Worm (Caenorhabditis elegans) whole organism, mixed stage, embryonic: ENCODE data around the gene R11E3.2.

ENCODE experiments used
- M03D4.4 ChIP-seq: sonication (generic microtip); optimal IDR thresholded peaks from 2 replicates; lab custom pipeline; 2017; ENCODE audit warnings: mild to moderate bottlenecking, missing genetic modification characterization, missing compliant biosample characterization
- bed-3 ChIP-seq: fragments of 200-800 bp; sonication (Bioruptor generic); optimal IDR thresholded peaks from 3 replicates; lab custom pipeline; 2018; ENCODE audit warnings: mild to moderate bottlenecking, missing genetic modification characterization, moderate library complexity, missing compliant biosample characterization
- ceh-39 ChIP-seq: fragments of 150-350 bp; optimal IDR thresholded peaks from 2 replicates; lab custom pipeline; 2014; ENCODE audit warnings: missing biosample characterization, missing genetic modification characterization
- ceh-43 ChIP-seq: fragments of 200-800 bp; sonication (Bioruptor generic); optimal IDR thresholded peaks from 2 replicates; lab custom pipeline; 2018; ENCODE audit warnings: mild to moderate bottlenecking, missing genetic modification characterization, moderate library complexity, missing compliant biosample characterization
- ceh-83 ChIP-seq: fragments of 200-800 bp; sonication (Bioruptor generic); optimal IDR thresholded peaks from 2 replicates; lab custom pipeline; 2018; ENCODE audit warnings: mild to moderate bottlenecking, missing genetic modification characterization, missing compliant biosample characterization
- ces-1 ChIP-seq: fragments of 150-350 bp; optimal IDR thresholded peaks from 2 replicates; lab custom pipeline; 2014; ENCODE audit warnings: missing biosample characterization, missing genetic modification reagents, missing genetic modification characterization
- cnd-1 ChIP-seq: fragments of 200-800 bp; sonication (Bioruptor generic); optimal IDR thresholded peaks from 2 replicates; lab custom pipeline; 2018; ENCODE audit warnings: mild to moderate bottlenecking, missing genetic modification characterization, missing compliant biosample characterization
- elt-1 ChIP-seq: sonication (generic microtip); optimal IDR thresholded peaks from 2 replicates; lab custom pipeline; 2017; ENCODE audit warnings: missing genetic modification characterization, mild to moderate bottlenecking, missing compliant biosample characterization, antibody characterized with exemption, moderate library complexity, borderline replicate concordance; ENCODE audit not compliant: insufficient read depth
- elt-3 ChIP-seq: fragments of 150-350 bp; optimal IDR thresholded peaks from 2 replicates; lab custom pipeline; 2014; ENCODE audit warnings: missing biosample characterization, missing genetic modification characterization
- flh-1 ChIP-seq: fragments of 200-800 bp; sonication (Bioruptor generic); optimal IDR thresholded peaks from 2 replicates; lab custom pipeline; 2018; ENCODE audit warnings: mild to moderate bottlenecking, missing genetic modification characterization, moderate library complexity, missing compliant biosample characterization
- ham-2 ChIP-seq: fragments of 200-800 bp; sonication (Bioruptor generic); optimal IDR thresholded peaks from 2 replicates; lab custom pipeline; 2018; ENCODE audit warnings: mild to moderate bottlenecking, missing genetic modification characterization, missing compliant biosample characterization
- hlh-1 ChIP-seq: fragments of 150-350 bp; optimal IDR thresholded peaks from 2 replicates; lab custom pipeline; 2014; ENCODE audit warnings: missing biosample characterization, missing genetic modification reagents, missing genetic modification characterization
- lin-13 ChIP-seq: fragments of 150-350 bp; optimal IDR thresholded peaks from 2 replicates; lab custom pipeline; 2014; ENCODE audit warnings: missing biosample characterization, missing genetic modification characterization
- lin-32 ChIP-seq: fragments of 200-800 bp; sonication (Bioruptor generic); optimal IDR thresholded peaks from 2 replicates; lab custom pipeline; 2018; ENCODE audit warnings: mild to moderate bottlenecking, missing genetic modification characterization, missing compliant biosample characterization
- lsy-2 ChIP-seq: fragments of 150-350 bp; optimal IDR thresholded peaks from 2 replicates; lab custom pipeline; 2014; ENCODE audit warnings: missing biosample characterization, missing genetic modification characterization
- mls-2 ChIP-seq: sonication (generic microtip); optimal IDR thresholded peaks from 2 replicates; lab custom pipeline; 2016; ENCODE audit warnings: mild to moderate bottlenecking, missing genetic modification characterization, moderate library complexity, missing compliant biosample characterization
- nhr-12 ChIP-seq: fragments of 150-350 bp; optimal IDR thresholded peaks from 2 replicates; lab custom pipeline; 2014; ENCODE audit warnings: missing biosample characterization, missing genetic modification characterization
- nhr-2 ChIP-seq: fragments of 150-350 bp; optimal IDR thresholded peaks from 2 replicates; lab custom pipeline; 2014; ENCODE audit warnings: missing biosample characterization, missing genetic modification characterization
- nhr-237 ChIP-seq: fragments of 150-350 bp; optimal IDR thresholded peaks from 2 replicates; lab custom pipeline; 2014; ENCODE audit warnings: missing biosample characterization, missing genetic modification characterization
- nhr-76 ChIP-seq: sonication (generic microtip); optimal IDR thresholded peaks from 2 replicates; lab custom pipeline; 2017; ENCODE audit warnings: missing biosample characterization, missing genetic modification characterization
- pha-4 ChIP-seq: fragments of 150-350 bp; optimal IDR thresholded peaks from 2 replicates; lab custom pipeline; 2018; ENCODE audit warnings: missing biosample characterization, missing genetic modification reagents, missing genetic modification characterization
- sem-2 ChIP-seq: fragments of 200-800 bp; sonication (Bioruptor generic); optimal IDR thresholded peaks from 2 replicates; lab custom pipeline; 2018; ENCODE audit warnings: mild to moderate bottlenecking, missing genetic modification characterization, missing compliant biosample characterization
- snpc-4 ChIP-seq: fragments of 150-350 bp; optimal IDR thresholded peaks from 2 replicates; lab custom pipeline; 2014; ENCODE audit warnings: missing biosample characterization, missing genetic modification characterization
- sptf-1 ChIP-seq: sonication (generic microtip); optimal IDR thresholded peaks from 2 replicates; lab custom pipeline; 2017; ENCODE audit warnings: mild to moderate bottlenecking, missing genetic modification characterization, moderate library complexity, missing compliant biosample characterization
- unc-120 ChIP-seq: sonication (generic microtip); optimal IDR thresholded peaks from 2 replicates; lab custom pipeline; 2017; ENCODE audit warnings: missing genetic modification characterization, missing compliant biosample characterization; ENCODE audit not compliant: poor library complexity, severe bottlenecking
- unc-62 ChIP-seq: fragments of 150-350 bp; optimal IDR thresholded peaks from 2 replicates; lab custom pipeline; 2014; ENCODE audit warnings: missing biosample characterization, missing genetic modification reagents, missing genetic modification characterization
- zip-8 ChIP-seq: fragments of 150-350 bp; optimal IDR thresholded peaks from 2 replicates; lab custom pipeline; 2014; ENCODE audit warnings: missing biosample characterization, missing genetic modification characterization
- ztf-11 ChIP-seq: fragments of 150-350 bp; optimal IDR thresholded peaks from 2 replicates; lab custom pipeline; 2014; ENCODE audit warnings: missing biosample characterization, missing genetic modification characterization

R11E3.2 gene

DNA sequence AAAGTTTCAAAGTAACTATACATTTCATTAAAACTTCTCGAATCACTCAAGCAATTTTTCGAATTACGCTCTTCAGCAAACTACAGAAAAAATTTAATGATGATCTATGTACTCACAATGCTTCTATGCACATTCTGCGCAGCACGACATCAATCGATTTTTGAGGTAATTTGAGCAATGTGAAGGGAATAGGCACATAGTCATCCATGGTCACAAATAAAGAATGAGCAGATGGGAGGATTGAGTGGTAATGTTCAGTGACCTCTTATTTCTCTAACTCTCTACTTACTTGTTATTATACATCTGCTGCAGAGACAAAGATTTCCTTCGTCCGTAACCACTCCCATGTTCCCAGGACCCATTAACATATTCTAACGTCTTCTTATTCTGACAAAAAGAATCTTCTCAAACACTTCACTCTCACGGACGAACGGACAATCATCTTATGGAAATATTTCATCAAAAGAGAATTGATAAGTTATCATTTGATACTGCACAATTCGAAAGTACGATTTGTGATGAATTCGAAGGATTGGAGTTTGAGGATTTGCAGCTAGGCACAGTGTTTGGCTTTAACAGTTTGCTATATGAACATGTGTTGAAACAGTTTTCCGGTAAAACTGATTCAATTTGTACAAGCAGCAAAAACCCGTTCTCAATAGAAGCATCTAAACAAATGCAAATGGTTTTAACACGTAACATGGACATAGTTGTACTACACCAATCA, 15.8 kb upstream of the R11E3.2 start, which contains the start of the genes fbxb-77 and Y17G9B.11:
Gene fbxb-77, minus strand, starts transcription at position 229 of the 727 bp plus-strand sequence.
Gene Y17G9B.11, plus strand, starts transcription at position 677 of the 727 bp plus-strand sequence.
- peak; percentile 38 for TF ChIP-seq mls-2 (tag; lab: Kevin White, UChicago)
- no peak for TF ChIP-seq flh-1 (GFP tag; lab: Kevin White, UChicago)
- peak; percentile 71 for TF ChIP-seq cnd-1 (tag; lab: Kevin White, UChicago)
- no peak for TF ChIP-seq pha-4 (tag; lab: Kevin White, UChicago)
- TF ChIP-seq ces-1 (GFP tag; lab: Kevin White, UChicago) = peak; percentile 10

DNA sequence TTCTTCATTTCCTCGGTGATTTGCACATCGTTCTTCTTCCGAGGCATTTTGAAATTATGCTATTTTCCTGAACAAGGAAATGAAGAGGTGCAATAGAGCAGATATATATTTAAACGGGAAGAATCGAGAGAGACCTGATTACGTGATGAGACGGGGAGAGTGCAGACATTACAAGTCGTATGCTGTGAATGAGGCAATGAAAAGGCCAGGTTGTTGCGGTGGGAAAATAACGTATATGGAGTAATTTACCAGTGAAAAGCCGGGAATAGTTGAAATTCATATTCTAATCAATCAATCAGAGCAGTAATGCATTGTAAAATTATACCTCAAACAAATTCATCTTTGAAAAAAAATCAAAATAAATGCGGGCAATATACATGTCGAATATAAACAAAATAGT, 13.2 kb upstream of the R11E3.2 start, which contains the start of gene Y17G9B.8:
Gene Y17G9B.8, minus strand, starts transcription at position 182 of the 400 bp plus-strand sequence.
- TF ChIP-seq sptf-1 (tag; lab: Kevin White, UChicago) (peak; percentile 9), mls-2 (tag; lab: Kevin White, UChicago) (no peak)

- TF ChIP-seq sem-2 (GFP tag; lab: Kevin White, UChicago) = no peak
- TF ChIP-seq ceh-39 (tag; lab: Kevin White, UChicago) = no peak
- TF ChIP-seq flh-1 (GFP tag; lab: Kevin White, UChicago) = no peak
- TF ChIP-seq unc-120 (tag; lab: Kevin White, UChicago) = no peak
- TF ChIP-seq ceh-43 (GFP tag; lab: Kevin White, UChicago) = no peak
- TF ChIP-seq lin-32 (GFP tag; lab: Kevin White, UChicago) = no peak
- TF ChIP-seq lin-13 (tag; lab: Kevin White, UChicago) = no peak
- no peak for TF ChIP-seq M03D4.4 (tag; lab: Kevin White, UChicago)
- no peak for TF ChIP-seq hlh-1 (tag; lab: Kevin White, UChicago)
- TF ChIP-seq nhr-2 (tag; lab: Kevin White, UChicago) = no peak
- TF ChIP-seq snpc-4 = no peak
Observed at ce11 chrIV:4760378-4761084, 11.4 kb upstream of the R11E3.2 start, which contains the start of the genes memi-1 and cyp-31A3. Gene memi-1 (minus strand): TSS chrIV:4760428. Gene cyp-31A3 (plus strand): TSS chrIV:4761049.

- TF ChIP-seq lsy-2 (tag; lab: Kevin White, UChicago) = peak; percentile 4
Observed at ce11 chrIV:4762990-4763545, 8.8 kb upstream of the R11E3.2 start.

ce11 chrIV:4763844-4764243, 8.0 kb upstream of the R11E3.2 start, which contains the start of gene Y17G9B.2:
Gene Y17G9B.2 (plus strand): TSS chrIV:4764144.
- TF ChIP-seq lin-13 (tag; lab: Kevin White, UChicago) (no peak), nhr-76 (no peak), unc-62 (no peak), unc-120 (tag; lab: Kevin White, UChicago) (no peak), zip-8 (tag; lab: Kevin White, UChicago) (no peak), ztf-11 (no peak), elt-1 (tag; lab: Kevin White, UChicago) (no peak), cnd-1 (tag; lab: Kevin White, UChicago) (no peak), snpc-4 (no peak), elt-3 (no peak)

ce11 chrIV:4764422-4764821, 7.5 kb upstream of the R11E3.2 start, which contains the start of gene npp-26:
Gene npp-26 (plus strand): TSS chrIV:4764722.
- no peak for TF ChIP-seq nhr-2 (tag; lab: Kevin White, UChicago)
- TF ChIP-seq bed-3 = no peak
- no peak for TF ChIP-seq flh-1 (GFP tag; lab: Kevin White, UChicago)
- no peak for TF ChIP-seq ceh-83 (GFP tag; lab: Kevin White, UChicago)
- no peak for TF ChIP-seq nhr-12 (tag; lab: Kevin White, UChicago)
- no peak for TF ChIP-seq zip-8 (tag; lab: Kevin White, UChicago)
- TF ChIP-seq lin-13 (tag; lab: Kevin White, UChicago) = no peak
- no peak for TF ChIP-seq ham-2 (GFP tag; lab: Kevin White, UChicago)
- no peak for TF ChIP-seq lin-32 (GFP tag; lab: Kevin White, UChicago)
- TF ChIP-seq nhr-237 (tag; lab: Kevin White, UChicago) = no peak
